Fruit fly (Drosophila melanogaster): ENCODE measurements around the gene FER.

Gene FER

dm6 chr3R:9341189-9342012, 52.9 kb downstream of the FER start (continued):
- TF ChIP-seq ranshi (GFP tag; IDR thresholded peaks at IDR 0.05): peak; percentile 41; the same call in 1 of the 2 replicates
- peak; percentile 95 for TF ChIP-seq CG13287 (GFP tag; IDR thresholded peaks at IDR 0.05; ENCODE audit: partially characterized antibody)
- peak; percentile 51 for TF ChIP-seq CG8290 (GFP tag; optimal IDR thresholded peaks at IDR 0.05)
- TF ChIP-seq CG8290 (tag; optimal IDR thresholded peaks at IDR 0.05): peak; percentile 78 to 79
- peak; percentile 45; the same call in 1 of the 2 replicates for TF ChIP-seq rib (GFP tag; IDR thresholded peaks at IDR 0.05)
- peak; percentile 42; the same call in 1 of the 2 replicates for TF ChIP-seq Adf1 (GFP tag; IDR thresholded peaks at IDR 0.05)
- peak; percentile 42; the same call in 1 of the 2 replicates for TF ChIP-seq sisA (GFP tag; IDR thresholded peaks at IDR 0.05)
- TF ChIP-seq CG15269 (tag; optimal IDR thresholded peaks at IDR 0.05): peak; percentile 84
- no peak for TF ChIP-seq ssp (GFP tag; IDR thresholded peaks at IDR 0.05)
- peak; percentile 82; the same call in 1 of the 3 replicates for TF ChIP-seq hb (GFP tag; IDR thresholded peaks at IDR 0.05; ENCODE audit: partially characterized antibody)
- TF ChIP-seq nmo (GFP tag; optimal IDR thresholded peaks at IDR 0.05): peak; percentile 76
- TF ChIP-seq sc (optimal IDR thresholded peaks at IDR 0.05): no peak
- peak; percentile 46 for TF ChIP-seq sc (GFP tag; optimal IDR thresholded peaks at IDR 0.05)
- TF ChIP-seq Chrac-16 (GFP tag; optimal IDR thresholded peaks at IDR 0.05): peak; percentile 73
- peak; percentile 25 for TF ChIP-seq Sry-β (GFP tag; optimal IDR thresholded peaks at IDR 0.05)
- TF ChIP-seq ara (GFP tag; IDR thresholded peaks at IDR 0.05): peak; percentile 72
- no peak for TF ChIP-seq CG11398 (GFP tag; optimal IDR thresholded peaks at IDR 0.05)
- peak; percentile 25 for TF ChIP-seq CG2875 (GFP tag; optimal IDR thresholded peaks at IDR 0.05)
- peak; percentile 76 for TF ChIP-seq bbx (GFP tag; IDR thresholded peaks at IDR 0.05; ENCODE audit: partially characterized antibody)
- TF ChIP-seq H15 (GFP tag; IDR thresholded peaks at IDR 0.05): 0 out of 3 replicates have a peak, but pooled peaks have one; percentile 35
- TF ChIP-seq cwo (GFP tag; optimal IDR thresholded peaks at IDR 0.05): peak; percentile 73
- TF ChIP-seq kay (GFP tag; optimal IDR thresholded peaks at IDR 0.05): peak; percentile 66
- peak; percentile 83 for TF ChIP-seq dysf (GFP tag; IDR thresholded peaks at IDR 0.05)
- peak; percentile 68 for TF ChIP-seq Hmx (GFP tag; optimal IDR thresholded peaks at IDR 0.05)
- peak; percentile 75 for TF ChIP-seq Dip3 (GFP tag; optimal IDR thresholded peaks at IDR 0.05)
- peak; percentile 81 for TF ChIP-seq CG17361 (GFP tag; IDR thresholded peaks at IDR 0.05)
- peak; percentile 48 for TF ChIP-seq CG10431 (GFP tag; optimal IDR thresholded peaks at IDR 0.05)
- TF ChIP-seq knrl (GFP tag; IDR thresholded peaks at IDR 0.05; ENCODE audit: partially characterized antibody): peak; percentile 92
- TF ChIP-seq CG3995 (GFP tag; optimal IDR thresholded peaks at IDR 0.05): peak; percentile 47
- TF ChIP-seq CG9876 (GFP tag; optimal IDR thresholded peaks at IDR 0.05): no peak
- peak; percentile 89 for TF ChIP-seq CG10147 (GFP tag; optimal IDR thresholded peaks at IDR 0.05)
- TF ChIP-seq CG3281 (GFP tag; optimal IDR thresholded peaks at IDR 0.05): peak; percentile 90
- TF ChIP-seq Ravus (GFP tag; IDR thresholded peaks at IDR 0.05): no peak
- TF ChIP-seq Nf-YA (GFP tag; IDR thresholded peaks at IDR 0.05): peak; percentile 49; the same call in 1 of the 2 replicates
- no peak for TF ChIP-seq CG5953 (GFP tag; IDR thresholded peaks at IDR 0.05)
- TF ChIP-seq CG12155 (GFP tag; optimal IDR thresholded peaks at IDR 0.05): peak; percentile 75
- TF ChIP-seq Dad (GFP tag; optimal IDR thresholded peaks at IDR 0.05): peak; percentile 51
- TF ChIP-seq slbo (GFP tag; IDR thresholded peaks at IDR 0.05): peak; percentile 78
- TF ChIP-seq C15 (GFP tag; IDR thresholded peaks at IDR 0.05): no peak
- peak; percentile 81 for TF ChIP-seq CG6854 (GFP tag; optimal IDR thresholded peaks at IDR 0.05)
- peak; percentile 5 for TF ChIP-seq CG16863 (GFP tag; optimal IDR thresholded peaks at IDR 0.05)
- TF ChIP-seq CG12659 (GFP tag; optimal IDR thresholded peaks at IDR 0.05): peak; percentile 78
- TF ChIP-seq CG2678 (tag; optimal IDR thresholded peaks at IDR 0.05): peak; percentile 91
- TF ChIP-seq emc (GFP tag; optimal IDR thresholded peaks at IDR 0.05): peak; percentile 11
- peak in 1 of 2 experiments; percentile 68 for TF ChIP-seq bsh (GFP tag; optimal IDR thresholded peaks at IDR 0.05)
- TF ChIP-seq CG3407 (GFP tag; optimal IDR thresholded peaks at IDR 0.05): peak; percentile 68
- no peak for TF ChIP-seq br (optimal IDR thresholded peaks at IDR 0.05)
- TF ChIP-seq CG17568 (GFP tag; optimal IDR thresholded peaks at IDR 0.05): peak; percentile 40
- no peak for TF ChIP-seq sr (GFP tag; IDR thresholded peaks at IDR 0.05)

Data from whole organism, embryonic.